Fruit fly (Drosophila melanogaster): ENCODE measurements around the gene CG7330.

Gene CG7330

DNA sequence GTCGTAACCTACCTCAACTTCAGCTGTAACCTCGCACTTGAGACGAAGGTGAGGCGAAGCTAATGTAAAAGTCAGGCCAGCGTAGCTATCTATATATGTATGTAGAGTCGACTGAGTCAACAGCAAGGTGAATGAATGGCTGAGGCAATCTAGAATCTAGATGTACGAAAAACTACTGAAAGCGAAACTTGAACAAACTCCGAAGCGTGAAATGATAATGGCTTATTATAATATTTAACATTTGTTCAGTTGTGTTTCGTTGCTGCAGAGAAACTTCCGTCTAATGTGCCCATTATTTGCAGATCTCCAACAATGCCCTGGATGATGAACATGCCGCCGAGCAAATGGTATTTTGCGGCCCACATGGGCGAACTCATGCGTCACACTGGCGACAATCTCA is 4.1 kb upstream of the CG7330 start:
- TF ChIP-seq CG8478 (optimal IDR thresholded peaks at IDR 0.05) (no peak), Dad (GFP tag; optimal IDR thresholded peaks at IDR 0.05) (no peak), Awh (GFP tag; IDR thresholded peaks at IDR 0.05) (no peak), CG8944 (GFP tag; optimal IDR thresholded peaks at IDR 0.05) (no peak), CG11723 (GFP tag; optimal IDR thresholded peaks at IDR 0.05) (no peak), HLH3B (GFP tag; IDR thresholded peaks at IDR 0.05) (no peak), Sry-β (GFP tag; optimal IDR thresholded peaks at IDR 0.05) (no peak), wek (GFP tag; optimal IDR thresholded peaks at IDR 0.05) (no peak), hb (GFP tag; IDR thresholded peaks at IDR 0.05; ENCODE audit: partially characterized antibody) (no peak), CG31224 (GFP tag; IDR thresholded peaks at IDR 0.05) (no peak), CG16813 (GFP tag; IDR thresholded peaks at IDR 0.05; ENCODE audit: partially characterized antibody) (no peak), nerfin-2 (GFP tag; IDR thresholded peaks at IDR 0.05; ENCODE audit: partially characterized antibody) (no peak), nerfin-1 (tag; optimal IDR thresholded peaks at IDR 0.05) (no peak), sc (optimal IDR thresholded peaks at IDR 0.05) (no peak), sc (GFP tag; optimal IDR thresholded peaks at IDR 0.05) (no peak), Lhr (GFP tag; optimal IDR thresholded peaks at IDR 0.05) (no peak), grau (tag; optimal IDR thresholded peaks at IDR 0.05) (no peak), CG10565 (GFP tag; optimal IDR thresholded peaks at IDR 0.05) (no peak), Asciz (GFP tag; optimal IDR thresholded peaks at IDR 0.05) (no peak), Opbp (GFP tag; IDR thresholded peaks at IDR 0.05; ENCODE audit: partially characterized antibody) (no peak), Bgb (GFP tag; IDR thresholded peaks at IDR 0.05; ENCODE audit: partially characterized antibody) (no peak), yki (optimal IDR thresholded peaks at IDR 0.05) (no peak), luna (GFP tag; optimal IDR thresholded peaks at IDR 0.05) (no peak), NC2α (GFP tag; optimal IDR thresholded peaks at IDR 0.05) (no peak), sna (GFP tag; IDR thresholded peaks at IDR 0.05; ENCODE audit: partially characterized antibody) (no peak), CG2129 (GFP tag; IDR thresholded peaks at IDR 0.05; ENCODE audit: partially characterized antibody) (no peak), abd-A (tag; optimal IDR thresholded peaks at IDR 0.05) (no peak), CG6765 (GFP tag; optimal IDR thresholded peaks at IDR 0.05) (no peak), HLHmδ (GFP tag; optimal IDR thresholded peaks at IDR 0.05) (no peak), tx (GFP tag; optimal IDR thresholded peaks at IDR 0.05) (no peak), insv (GFP tag; optimal IDR thresholded peaks at IDR 0.05) (no peak), gro (GFP tag; optimal IDR thresholded peaks at IDR 0.05) (no peak), Abd-B (GFP tag; optimal IDR thresholded peaks at IDR 0.05) (no peak), CG34422 (GFP tag; IDR thresholded peaks at IDR 0.05) (no peak), Dbx (GFP tag; IDR thresholded peaks at IDR 0.05) (no peak), trh (GFP tag; optimal IDR thresholded peaks at IDR 0.05) (peak; percentile 5), CG13894 (tag; optimal IDR thresholded peaks at IDR 0.05) (peak; percentile 3), CHES-1-like (GFP tag; optimal IDR thresholded peaks at IDR 0.05) (peak; percentile 8), CG12071 (GFP tag; optimal IDR thresholded peaks at IDR 0.05) (no peak), sr (GFP tag; IDR thresholded peaks at IDR 0.05) (no peak), CG8765 (GFP tag; IDR thresholded peaks at IDR 0.05) (no peak), CG1603 (tag; optimal IDR thresholded peaks at IDR 0.05) (no peak), Sox100B (GFP tag; optimal IDR thresholded peaks at IDR 0.05) (no peak), Dref (GFP tag; IDR thresholded peaks at IDR 0.05) (no peak), Blimp-1 (GFP tag; optimal IDR thresholded peaks at IDR 0.05) (peak; percentile 51), br (optimal IDR thresholded peaks at IDR 0.05) (no peak), Dp (GFP tag; optimal IDR thresholded peaks at IDR 0.05) (no peak), CG3065 (GFP tag; optimal IDR thresholded peaks at IDR 0.05) (no peak), dpn (GFP tag; optimal IDR thresholded peaks at IDR 0.05) (no peak), p53 (GFP tag; optimal IDR thresholded peaks at IDR 0.05) (no peak), dysf (GFP tag; IDR thresholded peaks at IDR 0.05) (no peak), hkb (optimal IDR thresholded peaks at IDR 0.05) (no peak), hkb (GFP tag; IDR thresholded peaks at IDR 0.05) (0 out of 2 replicates have a peak, but pooled peaks have one; percentile 22)

All from whole organism, embryonic.